Fruit fly (Drosophila melanogaster): ENCODE results near the gene CG33654.

The CG33654 gene

dm6 chr3R:9534595-9535217 is 48.3 kb downstream of the CG33654 start:
- TF ChIP-seq ovo (GFP tag; optimal IDR thresholded peaks at IDR 0.05) = no peak
- no peak for TF ChIP-seq kay (GFP tag; ENCODE audit: borderline replicate concordance)
- no peak for TF ChIP-seq toe (GFP tag; optimal IDR thresholded peaks at IDR 0.05)
- TF ChIP-seq tj (GFP tag; optimal IDR thresholded peaks at IDR 0.05) = no peak
- no peak for TF ChIP-seq CG5204 (GFP tag; optimal IDR thresholded peaks at IDR 0.05)
- no peak for TF ChIP-seq CG7045 (GFP tag; optimal IDR thresholded peaks at IDR 0.05)
- TF ChIP-seq Mnt (GFP tag; optimal IDR thresholded peaks at IDR 0.05) = no peak
- TF ChIP-seq bab1 (GFP tag; optimal IDR thresholded peaks at IDR 0.05) = no peak
- TF ChIP-seq CG33017 (tag; optimal IDR thresholded peaks at IDR 0.05) = no peak
- no peak for TF ChIP-seq cnc (optimal IDR thresholded peaks at IDR 0.05)
- no peak for TF ChIP-seq CG11617 (GFP tag; optimal IDR thresholded peaks at IDR 0.05)
- no peak for TF ChIP-seq CG7101 (tag; optimal IDR thresholded peaks at IDR 0.05)
- no peak for TF ChIP-seq pad (GFP tag; optimal IDR thresholded peaks at IDR 0.05)
- TF ChIP-seq Crg-1 (GFP tag; optimal IDR thresholded peaks at IDR 0.05) = no peak
- TF ChIP-seq CG12768 (GFP tag; optimal IDR thresholded peaks at IDR 0.05) = no peak
- TF ChIP-seq Clk (GFP tag; optimal IDR thresholded peaks at IDR 0.05) = no peak
- TF ChIP-seq Hr96 (GFP tag; optimal IDR thresholded peaks at IDR 0.05) = no peak

DNA sequence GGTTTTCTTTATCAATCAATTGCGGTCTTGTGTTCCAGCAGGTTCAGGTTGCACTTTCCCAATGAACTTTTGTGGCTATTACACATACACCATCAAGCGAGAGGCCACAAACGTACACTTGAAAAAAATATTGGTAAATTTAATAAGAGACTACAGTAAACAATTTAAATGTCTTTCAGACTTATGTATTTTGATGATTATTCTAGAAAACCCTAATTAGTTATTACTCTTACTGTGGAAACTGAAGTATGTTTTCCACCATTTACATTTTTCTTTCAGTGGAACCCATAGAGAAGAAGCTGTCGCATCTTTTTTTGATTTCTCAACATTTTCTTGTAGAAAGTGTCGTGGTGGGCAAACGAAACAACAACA is 48.9 kb downstream of the CG33654 start:
- TF ChIP-seq pad (GFP tag; optimal IDR thresholded peaks at IDR 0.05) (no peak), Mnt (GFP tag; optimal IDR thresholded peaks at IDR 0.05) (no peak), Clk (GFP tag; optimal IDR thresholded peaks at IDR 0.05) (no peak), CG12768 (GFP tag; optimal IDR thresholded peaks at IDR 0.05) (no peak), toe (GFP tag; optimal IDR thresholded peaks at IDR 0.05) (no peak), CG33017 (tag; optimal IDR thresholded peaks at IDR 0.05) (peak; percentile 46), CG11617 (GFP tag; optimal IDR thresholded peaks at IDR 0.05) (peak; percentile 43), tj (GFP tag; optimal IDR thresholded peaks at IDR 0.05) (no peak), kay (GFP tag; ENCODE audit: borderline replicate concordance) (no peak), CG1620 (GFP tag; optimal IDR thresholded peaks at IDR 0.05) (peak; percentile 26), CG7045 (GFP tag; optimal IDR thresholded peaks at IDR 0.05) (peak; percentile 29), cic (GFP tag; optimal IDR thresholded peaks at IDR 0.05) (no peak), CG14711 (tag; optimal IDR thresholded peaks at IDR 0.05) (peak; percentile 68), Hr96 (GFP tag; optimal IDR thresholded peaks at IDR 0.05) (no peak), cnc (optimal IDR thresholded peaks at IDR 0.05) (no peak), bab1 (GFP tag; optimal IDR thresholded peaks at IDR 0.05) (peak; percentile 12), CG5204 (GFP tag; optimal IDR thresholded peaks at IDR 0.05) (no peak), Crg-1 (GFP tag; optimal IDR thresholded peaks at IDR 0.05) (no peak), ovo (GFP tag; optimal IDR thresholded peaks at IDR 0.05) (no peak), CG7101 (tag; optimal IDR thresholded peaks at IDR 0.05) (peak; percentile 70)

dm6 chr3R:9533181-9534124 is 49.6 kb downstream of the CG33654 start:
- TF ChIP-seq Hr96 (GFP tag; optimal IDR thresholded peaks at IDR 0.05) = peak; percentile 88
- peak; percentile 89 for TF ChIP-seq tj (GFP tag; optimal IDR thresholded peaks at IDR 0.05)
- TF ChIP-seq cic (GFP tag; optimal IDR thresholded peaks at IDR 0.05) = peak; percentile 72
- peak; percentile 93 for TF ChIP-seq CG7101 (tag; optimal IDR thresholded peaks at IDR 0.05)
- TF ChIP-seq CG12768 (GFP tag; optimal IDR thresholded peaks at IDR 0.05) = peak; percentile 95
- TF ChIP-seq ovo (GFP tag; optimal IDR thresholded peaks at IDR 0.05) = peak; percentile 57
- TF ChIP-seq Mnt (GFP tag; optimal IDR thresholded peaks at IDR 0.05) = peak; percentile 82
- TF ChIP-seq CG7045 (GFP tag; optimal IDR thresholded peaks at IDR 0.05) = peak; percentile 96
- peak; percentile 99 for TF ChIP-seq CG11617 (GFP tag; optimal IDR thresholded peaks at IDR 0.05)
- TF ChIP-seq bab1 (GFP tag; optimal IDR thresholded peaks at IDR 0.05) = peak; percentile 84
- TF ChIP-seq Crg-1 (GFP tag; optimal IDR thresholded peaks at IDR 0.05) = peak; percentile 87
- peak; percentile 92 for TF ChIP-seq CG1620 (GFP tag; optimal IDR thresholded peaks at IDR 0.05)
- peak; percentile 96 for TF ChIP-seq CG5204 (GFP tag; optimal IDR thresholded peaks at IDR 0.05)
- TF ChIP-seq toe (GFP tag; optimal IDR thresholded peaks at IDR 0.05) = peak; percentile 94
- peak; percentile 88 for TF ChIP-seq CG33017 (tag; optimal IDR thresholded peaks at IDR 0.05)
- peak; percentile 81 for TF ChIP-seq CG14711 (tag; optimal IDR thresholded peaks at IDR 0.05)
- peak; percentile 93 for TF ChIP-seq Clk (GFP tag; optimal IDR thresholded peaks at IDR 0.05)
- peak; percentile 98 for TF ChIP-seq kay (GFP tag; ENCODE audit: borderline replicate concordance)
- TF ChIP-seq pad (GFP tag; optimal IDR thresholded peaks at IDR 0.05) = peak; percentile 90
- TF ChIP-seq cnc (optimal IDR thresholded peaks at IDR 0.05) = peak; percentile 19 to 66

All from whole organism, adult.